Worm (Caenorhabditis elegans) whole organism, late embryonic: ENCODE results near the gene dnj-1.

ENCODE experiments used
- ama-1 ChIP-seq: fragments of 150-350 bp; optimal IDR thresholded peaks from 2 replicates; lab custom pipeline; 2014
- ceh-2 ChIP-seq: sonication (generic microtip); optimal IDR thresholded peaks from 2 replicates; lab custom pipeline; 2016; ENCODE audit warnings: missing genotype, missing genetic modification characterization, missing compliant biosample characterization
- che-1 ChIP-seq: sonication (generic microtip); optimal IDR thresholded peaks from 2 replicates; lab custom pipeline; 2016; ENCODE audit warnings: mild to moderate bottlenecking, missing genetic modification characterization, missing compliant biosample characterization
- elt-2 ChIP-seq: sonication (generic microtip); optimal IDR thresholded peaks from 2 replicates; lab custom pipeline; 2016; ENCODE audit warnings: missing genetic modification reagents, missing genetic modification characterization, missing compliant biosample characterization
- elt-4 ChIP-seq: sonication (generic microtip); optimal IDR thresholded peaks from 2 replicates; lab custom pipeline; 2016; ENCODE audit warnings: missing genetic modification characterization, missing compliant biosample characterization
- hlh-6 ChIP-seq: sonication (generic microtip); optimal IDR thresholded peaks from 2 replicates; lab custom pipeline; 2016; ENCODE audit warnings: missing genotype, missing genetic modification characterization, missing compliant biosample characterization
- nhr-11 ChIP-seq: fragments of 150-350 bp; optimal IDR thresholded peaks from 2 replicates; lab custom pipeline; 2014; ENCODE audit warnings: missing biosample characterization, missing genetic modification characterization
- odd-2 ChIP-seq: sonication (generic microtip); optimal IDR thresholded peaks from 2 replicates; lab custom pipeline; 2017; ENCODE audit warnings: antibody characterized with exemption, mild to moderate bottlenecking, missing genetic modification characterization, missing compliant biosample characterization
- unc-55 ChIP-seq: sonication (generic microtip); optimal IDR thresholded peaks from 2 replicates; lab custom pipeline; 2017; ENCODE audit warnings: missing biosample characterization, missing genetic modification reagents, missing genetic modification characterization

ce11 chrIV:11329269-11329668 lies 30.4 kb downstream of the dnj-1 start, which contains the start of gene leo-1:
- TF ChIP-seq ama-1 (lab: Kevin White, UChicago) (no peak), ceh-2 (no peak), elt-4 (tag; lab: Kevin White, UChicago) (no peak), che-1 (tag; lab: Kevin White, UChicago) (no peak), elt-2 (tag; lab: Kevin White, UChicago) (no peak), nhr-11 (no peak), unc-55 (GFP tag; lab: Kevin White, UChicago) (no peak), hlh-6 (no peak), odd-2 (no peak)
